Worm (Caenorhabditis elegans) whole organism, late embryonic: ENCODE data around the gene pqn-94.

Experiments used
- K02D7.2 ChIP-seq: sonication (generic microtip); optimal IDR thresholded peaks from 2 replicates; lab custom pipeline; 2017; ENCODE audit warnings: mild to moderate bottlenecking, missing genetic modification characterization, missing compliant biosample characterization
- K09A11.1 ChIP-seq: sonication (generic microtip); optimal IDR thresholded peaks from 2 replicates; lab custom pipeline; 2017; ENCODE audit warnings: antibody characterized with exemption, mild to moderate bottlenecking, missing genetic modification characterization, missing compliant biosample characterization; ENCODE audit not compliant: insufficient read depth
- T23F11.4 ChIP-seq: fragments of 200-800 bp; sonication (Bioruptor generic); optimal IDR thresholded peaks from 2 replicates; lab custom pipeline; 2018; ENCODE audit warnings: mild to moderate bottlenecking, missing genetic modification characterization, missing compliant biosample characterization
- Y22D7AL.16 ChIP-seq: sonication (generic microtip); optimal IDR thresholded peaks from 2 replicates; lab custom pipeline; 2016; ENCODE audit warnings: missing genetic modification characterization, missing compliant biosample characterization
- ama-1 ChIP-seq: fragments of 150-350 bp; optimal IDR thresholded peaks from 2 replicates; lab custom pipeline; 2014
- ceh-18 ChIP-seq: sonication (generic microtip); optimal IDR thresholded peaks from 2 replicates; lab custom pipeline; 2016; ENCODE audit warnings: missing genetic modification characterization, missing compliant biosample characterization
- ceh-2 ChIP-seq: sonication (generic microtip); optimal IDR thresholded peaks from 2 replicates; lab custom pipeline; 2016; ENCODE audit warnings: missing genotype, missing genetic modification characterization, missing compliant biosample characterization
- ceh-24 ChIP-seq: sonication (generic microtip); optimal IDR thresholded peaks from 2 replicates; lab custom pipeline; 2016; ENCODE audit warnings: mild to moderate bottlenecking, missing genetic modification characterization, missing compliant biosample characterization
- ceh-30 ChIP-seq: fragments of 150-350 bp; optimal IDR thresholded peaks from 2 replicates; lab custom pipeline; 2014; ENCODE audit warnings: missing biosample characterization, missing genetic modification characterization
- ceh-31 ChIP-seq: sonication (generic microtip); optimal IDR thresholded peaks from 2 replicates; lab custom pipeline; 2016; ENCODE audit warnings: missing genetic modification characterization, missing compliant biosample characterization
- ceh-34 ChIP-seq: sonication (generic microtip); optimal IDR thresholded peaks from 2 replicates; lab custom pipeline; 2016; ENCODE audit warnings: mild to moderate bottlenecking, missing genetic modification characterization, missing compliant biosample characterization
- ceh-45 ChIP-seq: fragments of 200-800 bp; sonication (Bioruptor generic); IDR thresholded peaks from 2 replicates; pipeline ENCODE4 v1.3.6; 2022; ENCODE audit warnings: missing genetic modification reagents, missing genetic modification characterization, missing compliant biosample characterization
- ceh-6 ChIP-seq: fragments of 200-800 bp; sonication (Bioruptor generic); optimal IDR thresholded peaks from 2 replicates; lab custom pipeline; 2018; ENCODE audit warnings: mild to moderate bottlenecking, missing genetic modification characterization, missing compliant biosample characterization
- ceh-9 ChIP-seq: sonication (generic microtip); optimal IDR thresholded peaks from 2 replicates; lab custom pipeline; 2016; ENCODE audit warnings: mild to moderate bottlenecking, missing genetic modification characterization, inconsistent platforms, missing compliant biosample characterization
- dmd-4 ChIP-seq: sonication (generic microtip); optimal IDR thresholded peaks from 2 replicates; lab custom pipeline; 2016; ENCODE audit warnings: borderline replicate concordance, missing genetic modification characterization, missing compliant biosample characterization
- dve-1 ChIP-seq: sonication (generic microtip); optimal IDR thresholded peaks from 2 replicates; lab custom pipeline; 2017; ENCODE audit warnings: antibody characterized with exemption, mild to moderate bottlenecking, missing genetic modification characterization, missing compliant biosample characterization
- elt-2 ChIP-seq: sonication (generic microtip); optimal IDR thresholded peaks from 2 replicates; lab custom pipeline; 2016; ENCODE audit warnings: missing genetic modification reagents, missing genetic modification characterization, missing compliant biosample characterization
- elt-4 ChIP-seq: sonication (generic microtip); optimal IDR thresholded peaks from 2 replicates; lab custom pipeline; 2016; ENCODE audit warnings: missing genetic modification characterization, missing compliant biosample characterization
- eyg-1 ChIP-seq: sonication (generic microtip); optimal IDR thresholded peaks from 2 replicates; lab custom pipeline; 2016; ENCODE audit warnings: missing genotype, missing genetic modification characterization, missing compliant biosample characterization
- fax-1 ChIP-seq: sonication (generic microtip); optimal IDR thresholded peaks from 2 replicates; lab custom pipeline; 2016; ENCODE audit warnings: missing genotype, missing genetic modification characterization, missing compliant biosample characterization
- fkh-6 ChIP-seq: sonication (generic microtip); optimal IDR thresholded peaks from 2 replicates; lab custom pipeline; 2016; ENCODE audit warnings: missing genetic modification characterization, missing compliant biosample characterization
- hlh-13 ChIP-seq: fragments of 200-800 bp; sonication (Bioruptor generic); optimal IDR thresholded peaks from 2 replicates; lab custom pipeline; 2018; ENCODE audit warnings: mild to moderate bottlenecking, missing genetic modification characterization, missing compliant biosample characterization
- hlh-15 ChIP-seq: sonication (generic microtip); optimal IDR thresholded peaks from 2 replicates; lab custom pipeline; 2016; ENCODE audit warnings: missing genetic modification characterization, missing compliant biosample characterization
- hlh-30 ChIP-seq: sonication (generic microtip); optimal IDR thresholded peaks from 2 replicates; lab custom pipeline; 2017; ENCODE audit warnings: antibody characterized with exemption, missing genetic modification characterization, missing compliant biosample characterization; ENCODE audit not compliant: insufficient read depth
- hlh-8 ChIP-seq: sonication (generic microtip); optimal IDR thresholded peaks from 2 replicates; lab custom pipeline; 2016; ENCODE audit warnings: missing genotype, missing genetic modification characterization, missing compliant biosample characterization
- lin-11 ChIP-seq: fragments of 200-800 bp; sonication (Bioruptor generic); optimal IDR thresholded peaks from 2 replicates; lab custom pipeline; 2018; ENCODE audit warnings: mild to moderate bottlenecking, missing genetic modification characterization, missing compliant biosample characterization
- nfya-1 ChIP-seq: sonication (generic microtip); optimal IDR thresholded peaks from 2 replicates; lab custom pipeline; 2017; ENCODE audit warnings: missing genetic modification characterization, mild to moderate bottlenecking, missing compliant biosample characterization, antibody characterized with exemption, moderate library complexity
- nhr-11 ChIP-seq: fragments of 150-350 bp; optimal IDR thresholded peaks from 2 replicates; lab custom pipeline; 2014; ENCODE audit warnings: missing biosample characterization, missing genetic modification characterization
- nhr-232 ChIP-seq: sonication (generic microtip); optimal IDR thresholded peaks from 2 replicates; lab custom pipeline; 2016; ENCODE audit warnings: missing genetic modification characterization, missing compliant biosample characterization
- odd-2 ChIP-seq: sonication (generic microtip); optimal IDR thresholded peaks from 2 replicates; lab custom pipeline; 2017; ENCODE audit warnings: antibody characterized with exemption, mild to moderate bottlenecking, missing genetic modification characterization, missing compliant biosample characterization
- pag-3 ChIP-seq: sonication (generic microtip); optimal IDR thresholded peaks from 2 replicates; lab custom pipeline; 2016; ENCODE audit warnings: missing compliant biosample characterization, missing genetic modification characterization, borderline replicate concordance
- pax-1 ChIP-seq: fragments of 150-350 bp; optimal IDR thresholded peaks from 2 replicates; lab custom pipeline; 2014; ENCODE audit warnings: missing biosample characterization, missing genetic modification characterization
- pqm-1 ChIP-seq: sonication (generic microtip); optimal IDR thresholded peaks from 2 replicates; lab custom pipeline; 2016; ENCODE audit warnings: missing genetic modification characterization, missing compliant biosample characterization
- ref-2 ChIP-seq: sonication (generic microtip); optimal IDR thresholded peaks from 2 replicates; lab custom pipeline; 2016; ENCODE audit warnings: missing genetic modification characterization, missing compliant biosample characterization
- rnt-1 ChIP-seq: sonication (generic microtip); optimal IDR thresholded peaks from 2 replicates; lab custom pipeline; 2016; ENCODE audit warnings: missing genetic modification characterization, missing compliant biosample characterization
- syd-9 ChIP-seq: sonication (generic microtip); optimal IDR thresholded peaks from 2 replicates; lab custom pipeline; 2016; ENCODE audit warnings: mild to moderate bottlenecking, missing genetic modification characterization, moderate library complexity, missing compliant biosample characterization
- tbx-2 ChIP-seq: sonication (generic microtip); optimal IDR thresholded peaks from 2 replicates; lab custom pipeline; 2016; ENCODE audit warnings: missing genetic modification characterization, missing compliant biosample characterization
- unc-42 ChIP-seq: sonication (generic microtip); optimal IDR thresholded peaks from 2 replicates; lab custom pipeline; 2016; ENCODE audit warnings: missing genotype, missing genetic modification characterization, missing compliant biosample characterization
- unc-55 ChIP-seq: sonication (generic microtip); optimal IDR thresholded peaks from 2 replicates; lab custom pipeline; 2017; ENCODE audit warnings: missing biosample characterization, missing genetic modification reagents, missing genetic modification characterization
- zip-5 ChIP-seq: sonication (generic microtip); optimal IDR thresholded peaks from 2 replicates; lab custom pipeline; 2016; ENCODE audit warnings: missing genetic modification characterization, missing compliant biosample characterization

pqn-94 gene

ce11 chrV:20249438-20250120 is 30.1 kb downstream of the pqn-94 start, which contains the start of gene swsn-1 (continued):
- TF ChIP-seq hlh-13 (GFP tag; lab: Kevin White, UChicago), result no peak
- peak; percentile 33 for TF ChIP-seq unc-42 (tag; lab: Kevin White, UChicago)
- TF ChIP-seq syd-9 (tag; lab: Kevin White, UChicago), result no peak
- peak; percentile 34 for TF ChIP-seq nfya-1 (tag; lab: Kevin White, UChicago)
- TF ChIP-seq hlh-8, result peak; percentile 24
- no peak for TF ChIP-seq ceh-18 (tag; lab: Kevin White, UChicago)
- TF ChIP-seq dmd-4, result no peak

- TF ChIP-seq T23F11.4 (GFP tag; lab: Kevin White, UChicago) (peak; percentile 11), fkh-6 (tag; lab: Kevin White, UChicago) (no peak), dmd-4 (no peak), rnt-1 (tag; lab: Kevin White, UChicago) (no peak), ceh-45 (GFP tag; lab: Robert Waterston, UW) (no peak), ceh-9 (tag; lab: Kevin White, UChicago) (no peak), dve-1 (tag; lab: Kevin White, UChicago) (no peak), syd-9 (tag; lab: Kevin White, UChicago) (peak; percentile 12), pag-3 (tag; lab: Kevin White, UChicago) (peak; percentile 42), ceh-31 (tag; lab: Kevin White, UChicago) (peak; percentile 5), nhr-232 (tag; lab: Kevin White, UChicago) (no peak), unc-55 (GFP tag; lab: Kevin White, UChicago) (no peak), ceh-6 (GFP tag; lab: Kevin White, UChicago) (no peak), eyg-1 (tag; lab: Kevin White, UChicago) (no peak), ceh-24 (tag; lab: Kevin White, UChicago) (no peak), pqm-1 (tag; lab: Kevin White, UChicago) (no peak), hlh-13 (GFP tag; lab: Kevin White, UChicago) (no peak), hlh-15 (no peak), odd-2 (tag; lab: Kevin White, UChicago) (no peak), ceh-30 (tag; lab: Kevin White, UChicago) (no peak), hlh-30 (no peak)
- TF ChIP-seq, all 69 proteins: peak for 4
These were observed 38.3 kb downstream of the pqn-94 start for ce11 chrV:20241243-20241862.

- TF ChIP-seq lin-11, result no peak
- TF ChIP-seq ama-1, result no peak
- TF ChIP-seq K09A11.1 (tag; lab: Kevin White, UChicago), result no peak
- no peak for TF ChIP-seq hlh-8
- no peak for TF ChIP-seq odd-2 (tag; lab: Kevin White, UChicago)
- no peak for TF ChIP-seq nhr-11 (tag; lab: Kevin White, UChicago)
- no peak for TF ChIP-seq K02D7.2 (tag; lab: Kevin White, UChicago)
These were observed 42.2 kb downstream of the pqn-94 start, which contains the start of gene sld-5 for ce11 chrV:20237429-20237828. Gene sld-5, minus strand, starts transcription at chrV:20237745.

- no peak for TF ChIP-seq dve-1 (tag; lab: Kevin White, UChicago)
- TF ChIP-seq, all 69 proteins: peak for 0
These were observed 44.4 kb downstream of the pqn-94 start for ce11 chrV:20235231-20235630.

ce11 chrV:20234439-20234838 is 45.2 kb downstream of the pqn-94 start:
- TF ChIP-seq syd-9 (tag; lab: Kevin White, UChicago) (no peak), fax-1 (tag; lab: Kevin White, UChicago) (no peak), fkh-6 (tag; lab: Kevin White, UChicago) (no peak), pag-3 (tag; lab: Kevin White, UChicago) (no peak), elt-2 (tag; lab: Kevin White, UChicago) (no peak), elt-4 (no peak), nhr-232 (tag; lab: Kevin White, UChicago) (no peak), nhr-11 (tag; lab: Kevin White, UChicago) (no peak), ceh-34 (no peak), odd-2 (tag; lab: Kevin White, UChicago) (no peak), zip-5 (tag; lab: Kevin White, UChicago) (no peak), tbx-2 (tag; lab: Kevin White, UChicago) (no peak), hlh-15 (no peak), hlh-30 (no peak), Y22D7AL.16 (no peak), ref-2 (tag; lab: Kevin White, UChicago) (no peak), ceh-18 (tag; lab: Kevin White, UChicago) (no peak), pax-1 (tag; lab: Kevin White, UChicago) (no peak), ceh-2 (no peak), ceh-31 (tag; lab: Kevin White, UChicago) (no peak)
